Worm (Caenorhabditis elegans) whole organism, late embryonic: ENCODE measurements around the gene ZK809.5.

Experiments used
- C38D4.7 ChIP-seq: fragments of 200-800 bp; sonication (Bioruptor generic); optimal IDR thresholded peaks from 2 replicates; lab custom pipeline; 2018; ENCODE audit warnings: mild to moderate bottlenecking, missing genetic modification characterization, moderate library complexity, missing compliant biosample characterization
- K02D7.2 ChIP-seq: sonication (generic microtip); optimal IDR thresholded peaks from 2 replicates; lab custom pipeline; 2017; ENCODE audit warnings: mild to moderate bottlenecking, missing genetic modification characterization, missing compliant biosample characterization
- T23F11.4 ChIP-seq: fragments of 200-800 bp; sonication (Bioruptor generic); optimal IDR thresholded peaks from 2 replicates; lab custom pipeline; 2018; ENCODE audit warnings: mild to moderate bottlenecking, missing genetic modification characterization, missing compliant biosample characterization
- ahr-1 ChIP-seq: sonication (generic microtip); optimal IDR thresholded peaks from 2 replicates; lab custom pipeline; 2016; ENCODE audit warnings: missing genetic modification characterization, missing compliant biosample characterization
- ama-1 ChIP-seq: fragments of 150-350 bp; optimal IDR thresholded peaks from 2 replicates; lab custom pipeline; 2014
- ceh-18 ChIP-seq: sonication (generic microtip); optimal IDR thresholded peaks from 2 replicates; lab custom pipeline; 2016; ENCODE audit warnings: missing genetic modification characterization, missing compliant biosample characterization
- ceh-19 ChIP-seq: fragments of 200-800 bp; sonication (Bioruptor generic); optimal IDR thresholded peaks from 2 replicates; lab custom pipeline; 2018; ENCODE audit warnings: mild to moderate bottlenecking, missing genetic modification characterization, missing compliant biosample characterization
- ceh-2 ChIP-seq: sonication (generic microtip); optimal IDR thresholded peaks from 2 replicates; lab custom pipeline; 2016; ENCODE audit warnings: missing genotype, missing genetic modification characterization, missing compliant biosample characterization
- ceh-24 ChIP-seq: sonication (generic microtip); optimal IDR thresholded peaks from 2 replicates; lab custom pipeline; 2016; ENCODE audit warnings: mild to moderate bottlenecking, missing genetic modification characterization, missing compliant biosample characterization
- ceh-31 ChIP-seq: sonication (generic microtip); optimal IDR thresholded peaks from 2 replicates; lab custom pipeline; 2016; ENCODE audit warnings: missing genetic modification characterization, missing compliant biosample characterization
- ceh-48 ChIP-seq: sonication (generic microtip); optimal IDR thresholded peaks from 2 replicates; lab custom pipeline; 2016; ENCODE audit warnings: missing genetic modification characterization, inconsistent platforms, missing compliant biosample characterization
- ceh-9 ChIP-seq: sonication (generic microtip); optimal IDR thresholded peaks from 2 replicates; lab custom pipeline; 2016; ENCODE audit warnings: mild to moderate bottlenecking, missing genetic modification characterization, inconsistent platforms, missing compliant biosample characterization
- che-1 ChIP-seq: sonication (generic microtip); optimal IDR thresholded peaks from 2 replicates; lab custom pipeline; 2016; ENCODE audit warnings: mild to moderate bottlenecking, missing genetic modification characterization, missing compliant biosample characterization
- dmd-4 ChIP-seq: sonication (generic microtip); optimal IDR thresholded peaks from 2 replicates; lab custom pipeline; 2016; ENCODE audit warnings: borderline replicate concordance, missing genetic modification characterization, missing compliant biosample characterization
- elt-2 ChIP-seq: sonication (generic microtip); optimal IDR thresholded peaks from 2 replicates; lab custom pipeline; 2016; ENCODE audit warnings: missing genetic modification reagents, missing genetic modification characterization, missing compliant biosample characterization
- elt-4 ChIP-seq: sonication (generic microtip); optimal IDR thresholded peaks from 2 replicates; lab custom pipeline; 2016; ENCODE audit warnings: missing genetic modification characterization, missing compliant biosample characterization
- ets-4 ChIP-seq: sonication (generic microtip); optimal IDR thresholded peaks from 2 replicates; lab custom pipeline; 2016; ENCODE audit warnings: missing genetic modification characterization, missing compliant biosample characterization
- fax-1 ChIP-seq: sonication (generic microtip); optimal IDR thresholded peaks from 2 replicates; lab custom pipeline; 2016; ENCODE audit warnings: missing genotype, missing genetic modification characterization, missing compliant biosample characterization
- fkh-10 ChIP-seq: fragments of 150-350 bp; optimal IDR thresholded peaks from 2 replicates; lab custom pipeline; 2014; ENCODE audit warnings: missing biosample characterization, missing genetic modification reagents, missing genetic modification characterization
- fkh-6 ChIP-seq: sonication (generic microtip); optimal IDR thresholded peaks from 2 replicates; lab custom pipeline; 2016; ENCODE audit warnings: missing genetic modification characterization, missing compliant biosample characterization
- gmeb-2 ChIP-seq: sonication (generic microtip); optimal IDR thresholded peaks from 2 replicates; lab custom pipeline; 2016; ENCODE audit warnings: missing genetic modification characterization, inconsistent platforms, missing compliant biosample characterization
- hlh-13 ChIP-seq: fragments of 200-800 bp; sonication (Bioruptor generic); optimal IDR thresholded peaks from 2 replicates; lab custom pipeline; 2018; ENCODE audit warnings: mild to moderate bottlenecking, missing genetic modification characterization, missing compliant biosample characterization
- hlh-30 ChIP-seq: sonication (generic microtip); optimal IDR thresholded peaks from 2 replicates; lab custom pipeline; 2017; ENCODE audit warnings: antibody characterized with exemption, missing genetic modification characterization, missing compliant biosample characterization; ENCODE audit not compliant: insufficient read depth
- lin-11 ChIP-seq: fragments of 200-800 bp; sonication (Bioruptor generic); optimal IDR thresholded peaks from 2 replicates; lab custom pipeline; 2018; ENCODE audit warnings: mild to moderate bottlenecking, missing genetic modification characterization, missing compliant biosample characterization
- nfya-1 ChIP-seq: sonication (generic microtip); optimal IDR thresholded peaks from 2 replicates; lab custom pipeline; 2017; ENCODE audit warnings: missing genetic modification characterization, mild to moderate bottlenecking, missing compliant biosample characterization, antibody characterized with exemption, moderate library complexity
- nhr-232 ChIP-seq: sonication (generic microtip); optimal IDR thresholded peaks from 2 replicates; lab custom pipeline; 2016; ENCODE audit warnings: missing genetic modification characterization, missing compliant biosample characterization
- pag-3 ChIP-seq: sonication (generic microtip); optimal IDR thresholded peaks from 2 replicates; lab custom pipeline; 2016; ENCODE audit warnings: missing compliant biosample characterization, missing genetic modification characterization, borderline replicate concordance
- pha-2 ChIP-seq: sonication (generic microtip); optimal IDR thresholded peaks from 2 replicates; lab custom pipeline; 2017; ENCODE audit warnings: mild to moderate bottlenecking, missing genetic modification characterization, missing compliant biosample characterization
- pha-4 ChIP-seq: fragments of 150-350 bp; optimal IDR thresholded peaks from 2 replicates; lab custom pipeline; 2018; ENCODE audit warnings: missing biosample characterization, missing genetic modification reagents, missing genetic modification characterization
- pros-1 ChIP-seq: fragments of 150-350 bp; optimal IDR thresholded peaks from 2 replicates; lab custom pipeline; 2014; ENCODE audit warnings: missing biosample characterization, missing genetic modification reagents, missing genetic modification characterization
- sdc-2 ChIP-seq: sonication (generic microtip); optimal IDR thresholded peaks from 2 replicates; lab custom pipeline; 2016; ENCODE audit warnings: missing genotype, missing genetic modification characterization, missing compliant biosample characterization
- sox-4 ChIP-seq: sonication (generic microtip); optimal IDR thresholded peaks from 2 replicates; lab custom pipeline; 2017; ENCODE audit warnings: mild to moderate bottlenecking, missing genetic modification characterization, inconsistent platforms, missing compliant biosample characterization
- unc-42 ChIP-seq: sonication (generic microtip); optimal IDR thresholded peaks from 2 replicates; lab custom pipeline; 2016; ENCODE audit warnings: missing genotype, missing genetic modification characterization, missing compliant biosample characterization
- zip-5 ChIP-seq: sonication (generic microtip); optimal IDR thresholded peaks from 2 replicates; lab custom pipeline; 2016; ENCODE audit warnings: missing genetic modification characterization, missing compliant biosample characterization
- ztf-16 ChIP-seq: sonication (generic microtip); optimal IDR thresholded peaks from 2 replicates; lab custom pipeline; 2017; ENCODE audit warnings: missing genetic modification characterization, missing compliant biosample characterization

Gene ZK809.5

ce11 chrIV:11644705-11645104 is 11.8 kb upstream of the ZK809.5 start:
- no peak for TF ChIP-seq nhr-232
- no peak for TF ChIP-seq sdc-2 (tag; lab: Kevin White, UChicago)
- no peak for TF ChIP-seq lin-11
- TF ChIP-seq ceh-19 (GFP tag; lab: Kevin White, UChicago): no peak
- TF ChIP-seq dmd-4 (tag; lab: Kevin White, UChicago): no peak
- TF ChIP-seq fax-1 (tag; lab: Kevin White, UChicago): no peak
- no peak for TF ChIP-seq fkh-6 (tag; lab: Kevin White, UChicago)
- no peak for TF ChIP-seq pha-2
- TF ChIP-seq ceh-24 (tag; lab: Kevin White, UChicago): no peak
- no peak for TF ChIP-seq ceh-2 (tag; lab: Kevin White, UChicago)
- no peak for TF ChIP-seq pros-1 (tag; lab: Kevin White, UChicago)

ce11 chrIV:11645354-11645753 is 11.2 kb upstream of the ZK809.5 start:
- peak; percentile 17 for TF ChIP-seq elt-2 (tag; lab: Kevin White, UChicago)
- no peak for TF ChIP-seq ceh-9
- TF ChIP-seq, all 69 proteins: peak for 1

ce11 chrIV:11646908-11647307 is 9.6 kb upstream of the ZK809.5 start:
- no peak for TF ChIP-seq T23F11.4 (GFP tag; lab: Kevin White, UChicago)
- TF ChIP-seq gmeb-2 (tag; lab: Kevin White, UChicago): no peak
- no peak for TF ChIP-seq ceh-19 (GFP tag; lab: Kevin White, UChicago)
- no peak for TF ChIP-seq ceh-48 (tag; lab: Kevin White, UChicago)
- TF ChIP-seq nfya-1 (tag; lab: Kevin White, UChicago): no peak
- TF ChIP-seq fkh-10 (GFP tag; lab: Kevin White, UChicago): no peak
- TF ChIP-seq elt-4 (tag; lab: Kevin White, UChicago): no peak
- no peak for TF ChIP-seq sox-4 (tag; lab: Kevin White, UChicago)

- TF ChIP-seq ceh-18 (tag; lab: Kevin White, UChicago): peak; percentile 51
- no peak for TF ChIP-seq che-1 (tag; lab: Kevin White, UChicago)
Measured at ce11 chrIV:11649031-11649430, 7.5 kb upstream of the ZK809.5 start, which contains the start of gene ZK809.8. TSS of gene ZK809.8 (minus strand) at chrIV:11649064.

ce11 chrIV:11650344-11650743 is 6.2 kb upstream of the ZK809.5 start:
- TF ChIP-seq ceh-31 (tag; lab: Kevin White, UChicago) (no peak), ama-1 (lab: Kevin White, UChicago) (no peak), hlh-30 (no peak), C38D4.7 (no peak), K02D7.2 (tag; lab: Kevin White, UChicago) (no peak), hlh-13 (no peak), pha-4 (tag; lab: Kevin White, UChicago) (no peak), ceh-18 (tag; lab: Kevin White, UChicago) (no peak), ztf-16 (tag; lab: Kevin White, UChicago) (no peak), zip-5 (tag; lab: Kevin White, UChicago) (no peak), unc-42 (tag; lab: Kevin White, UChicago) (no peak), ahr-1 (tag; lab: Kevin White, UChicago) (no peak), nhr-232 (no peak), pag-3 (tag; lab: Kevin White, UChicago) (no peak), ets-4 (tag; lab: Kevin White, UChicago) (no peak), elt-4 (tag; lab: Kevin White, UChicago) (no peak)
